Fruit fly (Drosophila melanogaster): ENCODE results near the gene CG31917.

Gene CG31917

DNA sequence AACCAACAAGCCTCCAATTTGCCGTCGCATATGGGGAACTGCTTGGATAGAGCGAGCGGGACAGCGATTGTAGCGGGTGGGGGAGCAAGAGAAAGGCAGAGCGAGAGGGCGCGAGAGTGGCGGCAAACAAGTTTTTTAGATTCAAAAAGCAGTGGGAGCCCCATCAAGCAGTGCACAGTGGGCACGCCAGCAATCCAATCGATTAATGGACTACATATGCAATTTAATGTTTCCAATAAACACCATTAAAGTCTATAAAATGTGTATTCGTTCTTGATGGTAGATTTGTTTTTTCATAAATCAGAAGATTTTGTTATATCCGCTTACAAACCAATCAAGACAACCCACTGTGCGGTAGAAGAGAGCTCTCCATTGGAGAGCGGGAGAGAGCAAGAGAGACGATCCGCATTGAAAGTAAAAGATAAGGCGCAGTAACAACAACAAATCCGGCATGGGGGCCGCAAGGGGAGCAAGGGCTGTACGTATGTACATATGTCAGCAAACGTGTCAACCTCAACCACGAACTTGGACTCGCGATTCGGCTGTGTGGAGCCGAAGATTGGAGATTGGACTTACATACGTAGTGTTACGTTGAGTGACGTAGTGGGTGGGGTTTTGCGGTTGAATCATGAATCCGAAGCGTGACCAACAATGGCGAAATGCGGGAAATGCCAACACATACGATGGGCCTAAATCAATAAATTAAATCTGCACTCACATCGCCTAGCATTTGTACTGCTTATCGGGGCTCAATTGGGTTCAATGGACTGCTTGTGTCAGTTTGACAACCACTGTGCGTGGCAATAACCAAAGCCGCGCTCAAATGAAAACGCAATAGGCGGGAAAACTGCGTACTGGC, 13.0 kb downstream of the CG31917 start (continued):
- TF ChIP-seq Ssrp (tag; optimal IDR thresholded peaks at IDR 0.05) (peak; percentile 99), Fer2 (tag; optimal IDR thresholded peaks at IDR 0.05) (peak; percentile 96), CG4854 (GFP tag; optimal IDR thresholded peaks at IDR 0.05) (peak; percentile 98), al (GFP tag; IDR thresholded peaks at IDR 0.05) (peak; percentile 99), CG6689 (GFP tag; IDR thresholded peaks at IDR 0.05) (peak; percentile 99), row (GFP tag; IDR thresholded peaks at IDR 0.05) (peak; percentile 99), chif (GFP tag; optimal IDR thresholded peaks at IDR 0.05) (peak; percentile 99), CG12299 (tag; optimal IDR thresholded peaks at IDR 0.05) (peak; percentile 97), mirr (GFP tag; optimal IDR thresholded peaks at IDR 0.05) (peak; percentile 99), psq (GFP tag; optimal IDR thresholded peaks at IDR 0.05) (peak; percentile 95), B-H1 (GFP tag; IDR thresholded peaks at IDR 0.05) (peak; percentile 99), CoRest (tag; optimal IDR thresholded peaks at IDR 0.05) (peak; percentile 99), CG33557 (GFP tag; optimal IDR thresholded peaks at IDR 0.05) (peak; percentile 98), HHEX (GFP tag; optimal IDR thresholded peaks at IDR 0.05) (peak; percentile 99), disco-r (GFP tag; optimal IDR thresholded peaks at IDR 0.05) (peak; percentile 99), CG10462 (GFP tag; optimal IDR thresholded peaks at IDR 0.05) (peak; percentile 98), Med (GFP tag) (peak; percentile 100), org-1 (GFP tag; optimal IDR thresholded peaks at IDR 0.05) (peak; percentile 98), Hr78 (GFP tag; optimal IDR thresholded peaks at IDR 0.05) (peak in 1 of 2 experiments; percentile 97), fu2 (GFP tag; optimal IDR thresholded peaks at IDR 0.05) (peak; percentile 99), dpn (GFP tag; optimal IDR thresholded peaks at IDR 0.05) (peak; percentile 99), CG2712 (tag; optimal IDR thresholded peaks at IDR 0.05) (peak; percentile 99), cwo (GFP tag; optimal IDR thresholded peaks at IDR 0.05) (peak; percentile 97), D19B (GFP tag; optimal IDR thresholded peaks at IDR 0.05) (peak; percentile 95), CG9817 (tag; optimal IDR thresholded peaks at IDR 0.05) (peak; percentile 98), amos (GFP tag; IDR thresholded peaks at IDR 0.05; ENCODE audit: partially characterized antibody) (no peak), CG17568 (GFP tag; optimal IDR thresholded peaks at IDR 0.05) (peak; percentile 97), unc-4 (GFP tag; IDR thresholded peaks at IDR 0.05; ENCODE audit: partially characterized antibody) (no peak; the same call in 1 of the 2 replicates), Poxn (GFP tag; IDR thresholded peaks at IDR 0.05) (peak; percentile 96), Lhr (GFP tag; optimal IDR thresholded peaks at IDR 0.05) (peak; percentile 97), Nf-YB (GFP tag; optimal IDR thresholded peaks at IDR 0.05) (peak; percentile 90), vvl (GFP tag; IDR thresholded peaks at IDR 0.05) (peak; percentile 100), Antp (GFP tag; optimal IDR thresholded peaks at IDR 0.05) (peak; percentile 99), CG3281 (GFP tag; optimal IDR thresholded peaks at IDR 0.05) (peak; percentile 99), ci (GFP tag; IDR thresholded peaks at IDR 0.05) (peak; percentile 100), grau (tag; optimal IDR thresholded peaks at IDR 0.05) (peak; percentile 98), Trl (optimal IDR thresholded peaks at IDR 0.05) (peak; percentile 91 to 94), Trl (GFP tag; optimal IDR thresholded peaks at IDR 0.05) (peak; percentile 99), trh (GFP tag; optimal IDR thresholded peaks at IDR 0.05) (peak; percentile 98), Adf1 (GFP tag; IDR thresholded peaks at IDR 0.05) (peak; percentile 87), MESR4 (GFP tag; optimal IDR thresholded peaks at IDR 0.05) (peak; percentile 85), crol (GFP tag; IDR thresholded peaks at IDR 0.05) (peak; percentile 96), hb (GFP tag; IDR thresholded peaks at IDR 0.05; ENCODE audit: partially characterized antibody) (peak; percentile 81; the same call in 1 of the 3 replicates), CG10979 (tag; optimal IDR thresholded peaks at IDR 0.05) (peak; percentile 99), CG2889 (GFP tag; IDR thresholded peaks at IDR 0.05) (peak; percentile 99), CG18262 (tag; optimal IDR thresholded peaks at IDR 0.05) (peak; percentile 99), Chrac-16 (GFP tag; optimal IDR thresholded peaks at IDR 0.05) (peak; percentile 99), pita (GFP tag; optimal IDR thresholded peaks at IDR 0.05) (no peak)

Data from whole organism, embryonic.